Worm (Caenorhabditis elegans) whole organism, early embryonic: ENCODE data around the gene col-107.

ENCODE experiments used
- ama-1 ChIP-seq: fragments of 150-350 bp; optimal IDR thresholded peaks from 2 replicates; lab custom pipeline; 2014
- ceh-36 ChIP-seq: sonication (generic microtip); optimal IDR thresholded peaks from 2 replicates; lab custom pipeline; 2016; ENCODE audit warnings: missing genetic modification characterization, inconsistent platforms, missing compliant biosample characterization
- flt-1 ChIP-seq: fragments of 200-800 bp; sonication (Bioruptor generic); IDR thresholded peaks from 2 replicates; pipeline ENCODE4 v1.3.6; 2022; ENCODE audit warnings: missing genetic modification characterization, missing compliant biosample characterization
- hmbx-1 ChIP-seq: sonication (generic microtip); optimal IDR thresholded peaks from 2 replicates; lab custom pipeline; 2016; ENCODE audit warnings: mild to moderate bottlenecking, missing genetic modification characterization, missing compliant biosample characterization
- hmg-4 ChIP-seq: fragments of 200-800 bp; sonication (Bioruptor generic); optimal IDR thresholded peaks from 2 replicates; lab custom pipeline; 2018; ENCODE audit warnings: mild to moderate bottlenecking, missing genetic modification characterization, missing compliant biosample characterization
- scrt-1 ChIP-seq: fragments of 200-800 bp; sonication (Bioruptor generic); IDR thresholded peaks from 2 replicates; pipeline ENCODE4 v1.3.6; 2022; ENCODE audit warnings: missing genetic modification characterization, missing compliant biosample characterization
- sea-1 ChIP-seq: fragments of 200-800 bp; sonication (Bioruptor generic); conservative IDR thresholded peaks from 2 replicates; pipeline ENCODE4 v1.3.6; 2022; ENCODE audit warnings: missing genetic modification characterization, missing compliant biosample characterization
- tra-4 ChIP-seq: sonication (generic microtip); optimal IDR thresholded peaks from 2 replicates; lab custom pipeline; 2017; ENCODE audit warnings: missing genetic modification characterization, missing compliant biosample characterization

DNA sequence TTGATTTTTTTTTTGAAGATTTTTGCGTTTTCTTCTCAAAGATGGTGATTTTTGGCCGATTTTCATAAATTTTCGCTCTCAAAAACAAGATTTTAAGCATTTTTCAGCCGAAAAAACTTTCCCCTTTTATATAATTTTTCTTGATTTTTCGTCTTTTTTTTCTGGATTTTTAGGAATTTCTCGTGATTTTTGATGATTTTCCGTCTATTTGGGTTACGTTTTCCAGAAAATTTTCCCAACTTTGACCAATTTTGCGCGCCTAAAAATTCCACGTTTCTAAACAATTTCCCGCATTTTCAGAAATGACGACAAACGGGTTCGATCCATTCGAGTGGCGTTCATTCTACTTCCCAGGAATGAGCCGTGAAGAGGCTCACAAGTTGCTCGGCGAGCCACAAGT lies 48.5 kb downstream of the col-107 start, which contains the start of gene ced-2:
- no peak for TF ChIP-seq ama-1 (lab: Kevin White, UChicago)
- TF ChIP-seq scrt-1 (GFP tag; lab: Robert Waterston, UW) = no peak
- no peak for TF ChIP-seq flt-1 (GFP tag; lab: Robert Waterston, UW)
- no peak for TF ChIP-seq ceh-36 (tag; lab: Kevin White, UChicago)
- no peak for TF ChIP-seq hmbx-1
- TF ChIP-seq hmg-4 (GFP tag; lab: Kevin White, UChicago) = no peak
- TF ChIP-seq tra-4 (tag; lab: Kevin White, UChicago) = no peak
- no peak for TF ChIP-seq sea-1 (GFP tag; lab: Robert Waterston, UW)
